Fruit fly (Drosophila melanogaster) Kc167 (cell line): ENCODE results near the gene wit.

Source experiments
- Sin3A ChIP-seq: fragments of >200 bp; optimal IDR thresholded peaks from 2 replicates; lab custom pipeline; 2018; ENCODE audit warnings: missing external identifiers
- insv ChIP-seq: fragments of >200 bp; optimal IDR thresholded peaks from 3 replicates; lab custom pipeline; 2018; ENCODE audit warnings: missing external identifiers

DNA sequence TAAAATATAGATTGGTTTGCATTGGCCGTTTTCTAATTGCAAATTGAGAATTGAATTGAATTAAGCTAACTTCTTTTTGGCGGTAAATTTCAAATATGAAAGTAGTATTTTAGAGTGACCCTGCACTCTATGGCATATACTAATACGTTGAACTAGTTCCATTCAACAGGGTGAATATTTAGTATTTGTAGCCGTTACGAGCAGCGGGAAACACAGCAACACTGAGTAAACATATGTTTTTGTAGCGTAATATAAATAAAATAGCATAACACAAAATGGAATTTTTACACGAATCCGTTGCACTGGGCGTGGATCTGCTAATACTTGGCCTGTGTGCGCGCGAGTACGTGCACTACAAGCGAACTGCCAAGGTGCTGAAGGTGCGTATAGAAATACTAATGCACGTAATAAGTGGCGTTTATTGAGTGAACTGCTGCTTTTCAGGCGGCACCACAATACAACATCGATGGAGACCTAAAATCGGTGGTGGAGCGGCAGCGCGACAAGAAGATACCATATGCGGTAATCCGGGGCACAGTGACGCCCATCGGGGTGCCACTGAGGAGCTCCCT is 50.2 kb downstream of the wit start, which contains the start of gene Mul1:
- TF ChIP-seq Sin3A (lab: Kevin White, UChicago) (no peak), insv (lab: Kevin White, UChicago) (no peak)
